Worm (Caenorhabditis elegans): ENCODE measurements around the gene str-109.

DNA sequence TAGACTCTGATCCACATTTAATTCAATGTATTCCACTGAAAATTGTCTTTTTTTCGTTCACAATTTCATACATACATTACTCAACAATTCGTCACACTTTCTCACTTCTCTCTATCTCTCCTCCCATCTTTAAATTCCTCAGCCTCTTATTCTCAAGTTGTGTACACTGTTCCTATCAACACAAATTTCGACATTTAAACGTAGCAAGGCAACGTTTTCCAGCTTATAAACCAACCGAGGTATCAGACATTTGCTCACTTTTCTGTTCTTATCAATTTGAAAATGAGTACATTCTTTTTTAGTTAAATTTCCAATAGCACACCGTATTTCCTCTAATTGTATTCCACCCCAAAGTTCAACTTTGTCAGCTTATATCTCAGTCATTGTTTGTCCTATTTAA, 41.1 kb downstream of the str-109 start, which contains the start of gene skr-3:
- TF ChIP-seq zag-1 (tag; optimal IDR thresholded peaks at IDR 0.05) = no peak
- no peak for TF ChIP-seq nhr-237 (tag; optimal IDR thresholded peaks at IDR 0.05)
- no peak for TF ChIP-seq nhr-77 (tag; optimal IDR thresholded peaks at IDR 0.05)
- no peak for TF ChIP-seq snpc-4 (tag; optimal IDR thresholded peaks at IDR 0.05)
- TF ChIP-seq egl-27 (tag; optimal IDR thresholded peaks at IDR 0.05) = no peak
- TF ChIP-seq eor-1 (tag; optimal IDR thresholded peaks at IDR 0.05) = no peak
- no peak for TF ChIP-seq ama-1 (optimal IDR thresholded peaks at IDR 0.05)
- no peak for TF ChIP-seq ZK546.5 (tag; optimal IDR thresholded peaks at IDR 0.05)
- no peak for TF ChIP-seq ceh-16 (tag; optimal IDR thresholded peaks at IDR 0.05)
- TF ChIP-seq ztf-11 (tag; optimal IDR thresholded peaks at IDR 0.05) = no peak
- TF ChIP-seq nhr-11 (tag; optimal IDR thresholded peaks at IDR 0.05) = no peak
